Worm (Caenorhabditis elegans): ENCODE measurements around the gene srw-69.
A peak's percentile ranks its signal among the peaks of the same experiment; 100 is the strongest.

Gene srw-69

DNA sequence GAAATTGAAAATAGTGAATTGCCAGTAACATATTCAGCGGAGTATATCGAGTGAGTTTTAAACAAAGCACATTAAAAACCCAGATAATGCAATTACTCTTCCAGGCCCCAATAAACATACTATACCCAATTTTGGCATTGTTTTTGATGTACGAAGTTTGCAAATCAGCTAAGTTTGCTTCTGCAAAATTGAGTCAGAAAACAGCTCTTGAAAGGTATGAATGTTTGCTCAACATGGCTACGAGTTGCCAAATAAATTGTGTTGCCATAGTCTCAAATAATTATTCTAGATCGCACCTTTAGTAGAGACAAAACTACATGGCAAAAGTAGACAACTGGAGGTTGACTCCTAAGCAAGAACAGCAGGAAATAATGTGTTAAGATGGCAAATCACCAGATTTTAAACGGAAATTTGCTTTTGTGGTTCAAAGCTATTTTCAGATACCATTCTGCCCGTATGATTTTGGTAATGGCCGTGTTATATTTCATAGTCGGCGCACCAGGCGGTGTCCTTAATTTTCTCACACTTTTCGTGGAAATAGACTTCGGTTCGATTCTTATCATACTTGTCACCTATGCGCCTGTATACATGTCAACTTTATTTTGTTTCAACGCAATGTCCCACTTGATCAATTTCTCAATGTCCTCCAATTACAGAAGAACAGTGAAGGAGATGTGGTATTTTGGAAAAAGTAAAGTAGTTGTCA is 3.8 kb upstream of the srw-69 start (continued):
- TF ChIP-seq spr-3 (GFP tag; optimal IDR thresholded peaks at IDR 0.05) (peak; percentile 39), dmd-6 (GFP tag; IDR thresholded peaks at IDR 0.05) (peak; percentile 25), F37D6.2 (tag; optimal IDR thresholded peaks at IDR 0.05) (no peak), aha-1 (tag) (peak; percentile 90), nhr-6 (tag; optimal IDR thresholded peaks at IDR 0.05) (no peak), pqm-1 (tag; optimal IDR thresholded peaks at IDR 0.05) (no peak), Y105C5A.15 (GFP tag; IDR thresholded peaks at IDR 0.05) (0 out of 2 replicates have a peak, but pooled peaks have one; percentile 2), ama-1 (optimal IDR thresholded peaks at IDR 0.05) (peak; percentile 73), hif-1 (tag; optimal IDR thresholded peaks at IDR 0.05) (peak in 1 of 2 experiments; percentile 11), ceh-20 (GFP tag; IDR thresholded peaks at IDR 0.05) (no peak), lin-13 (GFP tag; optimal IDR thresholded peaks at IDR 0.05) (no peak), nhr-48 (tag; optimal IDR thresholded peaks at IDR 0.05) (peak; percentile 32), zfp-3 (GFP tag; conservative IDR thresholded peaks at IDR 0.05) (peak; percentile 90), php-3 (GFP tag; IDR thresholded peaks at IDR 0.05) (peak; percentile 60), nhr-10 (tag; optimal IDR thresholded peaks at IDR 0.05) (no peak), mxl-2 (GFP tag; conservative IDR thresholded peaks at IDR 0.05) (no peak), duxl-1 (tag; optimal IDR thresholded peaks at IDR 0.05; ENCODE audit: poor library complexity) (peak; percentile 35), nhr-11 (tag; optimal IDR thresholded peaks at IDR 0.05) (no peak), saeg-2 (GFP tag; IDR thresholded peaks at IDR 0.05) (no peak), nhr-111 (GFP tag; optimal IDR thresholded peaks at IDR 0.05) (no peak), fkh-10 (GFP tag; optimal IDR thresholded peaks at IDR 0.05) (no peak), skn-1 (tag; optimal IDR thresholded peaks at IDR 0.05) (no peak), lin-1 (GFP tag; IDR thresholded peaks at IDR 0.05) (peak; percentile 58; the same call in 1 of the 2 replicates), nhr-42 (GFP tag; IDR thresholded peaks at IDR 0.05) (no peak), mdl-1 (tag; optimal IDR thresholded peaks at IDR 0.05) (no peak), nhr-237 (tag; optimal IDR thresholded peaks at IDR 0.05) (no peak), attf-4 (tag; optimal IDR thresholded peaks at IDR 0.05) (no peak), nhr-25 (tag; optimal IDR thresholded peaks at IDR 0.05; ENCODE audit: borderline replicate concordance, insufficient read depth) (no peak), egl-43 (GFP tag; IDR thresholded peaks at IDR 0.05) (peak; percentile 14; the same call in 1 of the 2 replicates), mdt-29 (GFP tag; IDR thresholded peaks at IDR 0.05) (0 out of 2 replicates have a peak, but pooled peaks have one; percentile 6), T20F7.1 (GFP tag; optimal IDR thresholded peaks at IDR 0.05) (peak; percentile 22), lsy-2 (tag; optimal IDR thresholded peaks at IDR 0.05) (peak in 1 of 2 experiments; percentile 7), F44E2.7 (GFP tag; IDR thresholded peaks at IDR 0.05) (no peak), nhr-77 (tag; optimal IDR thresholded peaks at IDR 0.05) (no peak), T26A8.4 (GFP tag; IDR thresholded peaks at IDR 0.05) (peak; percentile 61; the same call in 1 of the 2 replicates), F49E8.2 (tag; optimal IDR thresholded peaks at IDR 0.05; ENCODE audit: borderline replicate concordance) (no peak), vab-7 (GFP tag; IDR thresholded peaks at IDR 0.05) (no peak), D1046.2 (GFP tag; IDR thresholded peaks at IDR 0.05) (no peak), cey-2 (tag; optimal IDR thresholded peaks at IDR 0.05; ENCODE audit: borderline replicate concordance, insufficient read depth) (no peak), ztf-7 (tag; optimal IDR thresholded peaks at IDR 0.05) (no peak), aly-2 (tag; optimal IDR thresholded peaks at IDR 0.05) (no peak)

DNA sequence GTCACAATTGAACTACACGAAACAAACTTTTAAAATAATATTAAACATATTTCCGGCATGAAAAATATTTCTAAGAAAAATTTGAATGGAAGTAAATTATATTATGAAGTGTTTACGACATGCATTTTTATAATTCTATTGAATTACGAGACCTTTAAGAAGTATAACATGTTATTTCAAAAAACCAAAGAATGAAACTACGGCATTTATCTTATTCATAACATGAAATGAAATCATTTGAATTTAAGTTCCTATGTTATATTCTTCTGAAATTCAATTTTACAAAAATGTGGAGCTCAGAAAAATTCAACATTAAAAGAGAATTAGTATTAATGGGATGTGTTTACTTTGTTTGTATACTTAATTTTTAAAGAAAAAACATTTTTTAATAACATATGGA is 2.2 kb upstream of the srw-69 start, which contains the start of gene srw-71:
TSS of gene srw-71 (minus strand) at position 101 of the 400 bp plus-strand sequence.
- TF ChIP-seq snpc-4 (tag; optimal IDR thresholded peaks at IDR 0.05) (no peak), aha-1 (tag) (peak; percentile 11), arid-1 (GFP tag; conservative IDR thresholded peaks at IDR 0.05) (no peak), egl-43 (GFP tag; IDR thresholded peaks at IDR 0.05) (no peak), spr-1 (tag; optimal IDR thresholded peaks at IDR 0.05) (no peak), fkh-10 (GFP tag; optimal IDR thresholded peaks at IDR 0.05) (no peak), Y48G9A.11 (GFP tag; IDR thresholded peaks at IDR 0.05) (no peak), nhr-102 (tag; optimal IDR thresholded peaks at IDR 0.05) (no peak), ceh-32 (tag; optimal IDR thresholded peaks at IDR 0.05; ENCODE audit: poor library complexity) (no peak)
